Worm (Caenorhabditis elegans) whole organism, late embryonic: Measurements from ENCODE around the gene pod-1.

Experiments
- C08G9.2 ChIP-seq: sonication (generic microtip); optimal IDR thresholded peaks from 2 replicates; lab custom pipeline; 2016; ENCODE audit warnings: mild to moderate bottlenecking, missing genetic modification characterization, moderate library complexity, missing compliant biosample characterization
- F13H6.1 ChIP-seq: sonication (generic microtip); optimal IDR thresholded peaks from 2 replicates; lab custom pipeline; 2016; ENCODE audit warnings: missing genetic modification characterization, missing compliant biosample characterization
- K02D7.2 ChIP-seq: sonication (generic microtip); optimal IDR thresholded peaks from 2 replicates; lab custom pipeline; 2017; ENCODE audit warnings: mild to moderate bottlenecking, missing genetic modification characterization, missing compliant biosample characterization
- K09A11.1 ChIP-seq: sonication (generic microtip); optimal IDR thresholded peaks from 2 replicates; lab custom pipeline; 2017; ENCODE audit warnings: antibody characterized with exemption, mild to moderate bottlenecking, missing genetic modification characterization, missing compliant biosample characterization; ENCODE audit not compliant: insufficient read depth
- ahr-1 ChIP-seq: sonication (generic microtip); optimal IDR thresholded peaks from 2 replicates; lab custom pipeline; 2016; ENCODE audit warnings: missing genetic modification characterization, missing compliant biosample characterization
- ceh-14 ChIP-seq: sonication (generic microtip); optimal IDR thresholded peaks from 2 replicates; lab custom pipeline; 2016; ENCODE audit warnings: missing genotype, missing genetic modification characterization, missing compliant biosample characterization
- ceh-2 ChIP-seq: sonication (generic microtip); optimal IDR thresholded peaks from 2 replicates; lab custom pipeline; 2016; ENCODE audit warnings: missing genotype, missing genetic modification characterization, missing compliant biosample characterization
- ceh-22 ChIP-seq: sonication (generic microtip); optimal IDR thresholded peaks from 2 replicates; lab custom pipeline; 2017; ENCODE audit warnings: missing biosample characterization, missing genetic modification characterization
- ceh-24 ChIP-seq: sonication (generic microtip); optimal IDR thresholded peaks from 2 replicates; lab custom pipeline; 2016; ENCODE audit warnings: mild to moderate bottlenecking, missing genetic modification characterization, missing compliant biosample characterization
- ceh-30 ChIP-seq: fragments of 150-350 bp; optimal IDR thresholded peaks from 2 replicates; lab custom pipeline; 2014; ENCODE audit warnings: missing biosample characterization, missing genetic modification characterization
- ceh-45 ChIP-seq: fragments of 200-800 bp; sonication (Bioruptor generic); IDR thresholded peaks from 2 replicates; pipeline ENCODE4 v1.3.6; 2022; ENCODE audit warnings: missing genetic modification reagents, missing genetic modification characterization, missing compliant biosample characterization
- ceh-6 ChIP-seq: fragments of 200-800 bp; sonication (Bioruptor generic); optimal IDR thresholded peaks from 2 replicates; lab custom pipeline; 2018; ENCODE audit warnings: mild to moderate bottlenecking, missing genetic modification characterization, missing compliant biosample characterization
- ceh-9 ChIP-seq: sonication (generic microtip); optimal IDR thresholded peaks from 2 replicates; lab custom pipeline; 2016; ENCODE audit warnings: mild to moderate bottlenecking, missing genetic modification characterization, inconsistent platforms, missing compliant biosample characterization
- dve-1 ChIP-seq: sonication (generic microtip); optimal IDR thresholded peaks from 2 replicates; lab custom pipeline; 2017; ENCODE audit warnings: antibody characterized with exemption, mild to moderate bottlenecking, missing genetic modification characterization, missing compliant biosample characterization
- elt-2 ChIP-seq: sonication (generic microtip); optimal IDR thresholded peaks from 2 replicates; lab custom pipeline; 2016; ENCODE audit warnings: missing genetic modification reagents, missing genetic modification characterization, missing compliant biosample characterization
- elt-4 ChIP-seq: sonication (generic microtip); optimal IDR thresholded peaks from 2 replicates; lab custom pipeline; 2016; ENCODE audit warnings: missing genetic modification characterization, missing compliant biosample characterization
- eyg-1 ChIP-seq: sonication (generic microtip); optimal IDR thresholded peaks from 2 replicates; lab custom pipeline; 2016; ENCODE audit warnings: missing genotype, missing genetic modification characterization, missing compliant biosample characterization
- fax-1 ChIP-seq: sonication (generic microtip); optimal IDR thresholded peaks from 2 replicates; lab custom pipeline; 2016; ENCODE audit warnings: missing genotype, missing genetic modification characterization, missing compliant biosample characterization
- hlh-13 ChIP-seq: fragments of 200-800 bp; sonication (Bioruptor generic); optimal IDR thresholded peaks from 2 replicates; lab custom pipeline; 2018; ENCODE audit warnings: mild to moderate bottlenecking, missing genetic modification characterization, missing compliant biosample characterization
- madf-2 ChIP-seq: sonication (generic microtip); optimal IDR thresholded peaks from 2 replicates; lab custom pipeline; 2017; ENCODE audit warnings: missing genetic modification characterization, missing compliant biosample characterization
- mec-3 ChIP-seq: sonication (generic microtip); optimal IDR thresholded peaks from 2 replicates; lab custom pipeline; 2016; ENCODE audit warnings: borderline replicate concordance, missing genetic modification characterization, missing compliant biosample characterization
- nfya-1 ChIP-seq: sonication (generic microtip); optimal IDR thresholded peaks from 2 replicates; lab custom pipeline; 2017; ENCODE audit warnings: missing genetic modification characterization, mild to moderate bottlenecking, missing compliant biosample characterization, antibody characterized with exemption, moderate library complexity
- nhr-11 ChIP-seq: fragments of 150-350 bp; optimal IDR thresholded peaks from 2 replicates; lab custom pipeline; 2014; ENCODE audit warnings: missing biosample characterization, missing genetic modification characterization
- nhr-232 ChIP-seq: sonication (generic microtip); optimal IDR thresholded peaks from 2 replicates; lab custom pipeline; 2016; ENCODE audit warnings: missing genetic modification characterization, missing compliant biosample characterization
- npax-4 ChIP-seq: sonication (generic microtip); optimal IDR thresholded peaks from 2 replicates; lab custom pipeline; 2016; ENCODE audit warnings: missing genetic modification characterization, missing compliant biosample characterization
- odd-2 ChIP-seq: sonication (generic microtip); optimal IDR thresholded peaks from 2 replicates; lab custom pipeline; 2017; ENCODE audit warnings: antibody characterized with exemption, mild to moderate bottlenecking, missing genetic modification characterization, missing compliant biosample characterization
- pag-3 ChIP-seq: sonication (generic microtip); optimal IDR thresholded peaks from 2 replicates; lab custom pipeline; 2016; ENCODE audit warnings: missing compliant biosample characterization, missing genetic modification characterization, borderline replicate concordance
- pax-1 ChIP-seq: fragments of 150-350 bp; optimal IDR thresholded peaks from 2 replicates; lab custom pipeline; 2014; ENCODE audit warnings: missing biosample characterization, missing genetic modification characterization
- pqm-1 ChIP-seq: sonication (generic microtip); optimal IDR thresholded peaks from 2 replicates; lab custom pipeline; 2016; ENCODE audit warnings: missing genetic modification characterization, missing compliant biosample characterization
- pros-1 ChIP-seq: fragments of 150-350 bp; optimal IDR thresholded peaks from 2 replicates; lab custom pipeline; 2014; ENCODE audit warnings: missing biosample characterization, missing genetic modification reagents, missing genetic modification characterization
- ref-2 ChIP-seq: sonication (generic microtip); optimal IDR thresholded peaks from 2 replicates; lab custom pipeline; 2016; ENCODE audit warnings: missing genetic modification characterization, missing compliant biosample characterization
- rnt-1 ChIP-seq: sonication (generic microtip); optimal IDR thresholded peaks from 2 replicates; lab custom pipeline; 2016; ENCODE audit warnings: missing genetic modification characterization, missing compliant biosample characterization
- sdc-2 ChIP-seq: sonication (generic microtip); optimal IDR thresholded peaks from 2 replicates; lab custom pipeline; 2016; ENCODE audit warnings: missing genotype, missing genetic modification characterization, missing compliant biosample characterization
- sox-4 ChIP-seq: sonication (generic microtip); optimal IDR thresholded peaks from 2 replicates; lab custom pipeline; 2017; ENCODE audit warnings: mild to moderate bottlenecking, missing genetic modification characterization, inconsistent platforms, missing compliant biosample characterization
- tbx-2 ChIP-seq: sonication (generic microtip); optimal IDR thresholded peaks from 2 replicates; lab custom pipeline; 2016; ENCODE audit warnings: missing genetic modification characterization, missing compliant biosample characterization
- ttx-3 ChIP-seq: sonication (generic microtip); optimal IDR thresholded peaks from 2 replicates; lab custom pipeline; 2016; ENCODE audit warnings: missing genetic modification reagents, missing genetic modification characterization, missing compliant biosample characterization
- unc-3 ChIP-seq, 2 experiments: fragments of 200-800 bp in 1 of 2; sonication (Bioruptor generic) in 1 of 2; sonication (generic microtip) in 1 of 2; conservative IDR thresholded peaks in 1 of 2; optimal IDR thresholded peaks in 1 of 2; 2 replicates each; pipeline versions ENCODE4 v1.3.6 to Lab custom; 2016 to 2022; ENCODE audit warnings: missing compliant biosample characterization in 2 of 2, missing genetic modification characterization in 2 of 2, missing genetic modification reagents in 1 of 2
- unc-86 ChIP-seq: sonication (generic microtip); optimal IDR thresholded peaks from 2 replicates; lab custom pipeline; 2016; ENCODE audit warnings: missing genetic modification characterization, missing compliant biosample characterization
- zip-5 ChIP-seq: sonication (generic microtip); optimal IDR thresholded peaks from 2 replicates; lab custom pipeline; 2016; ENCODE audit warnings: missing genetic modification characterization, missing compliant biosample characterization

pod-1 gene

DNA sequence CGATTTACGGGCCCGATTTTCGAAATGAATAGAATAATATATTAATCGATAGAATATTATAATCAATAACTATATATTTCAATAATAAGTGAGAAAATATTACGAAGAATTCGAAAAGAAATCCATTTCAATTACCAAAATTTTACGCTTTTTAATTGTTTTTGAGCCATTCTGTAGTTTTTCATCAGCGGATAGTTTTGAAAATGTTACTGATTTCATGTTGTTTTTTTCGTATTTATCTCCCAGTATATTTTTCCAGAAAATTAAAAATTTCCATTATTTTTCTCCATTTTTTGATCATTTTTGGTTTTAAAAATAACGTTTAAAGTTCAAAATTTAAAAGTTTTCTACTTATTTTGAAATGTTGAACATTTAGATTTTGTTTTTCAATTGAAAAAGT, 18.2 kb downstream of the pod-1 start, which contains the start of gene T28A8.3:
T28A8.3 (plus strand) TSS at position 301 of the 400 bp plus-strand sequence.
- TF ChIP-seq ttx-3 (no peak), K09A11.1 (tag; lab: Kevin White, UChicago) (no peak), fax-1 (tag; lab: Kevin White, UChicago) (no peak), F13H6.1 (tag; lab: Kevin White, UChicago) (no peak), pros-1 (no peak), elt-4 (no peak), eyg-1 (no peak), madf-2 (no peak), ceh-24 (tag; lab: Kevin White, UChicago) (no peak), rnt-1 (tag; lab: Kevin White, UChicago) (no peak), nhr-11 (tag; lab: Kevin White, UChicago) (no peak), pax-1 (tag; lab: Kevin White, UChicago) (no peak), tbx-2 (tag; lab: Kevin White, UChicago) (no peak)

DNA sequence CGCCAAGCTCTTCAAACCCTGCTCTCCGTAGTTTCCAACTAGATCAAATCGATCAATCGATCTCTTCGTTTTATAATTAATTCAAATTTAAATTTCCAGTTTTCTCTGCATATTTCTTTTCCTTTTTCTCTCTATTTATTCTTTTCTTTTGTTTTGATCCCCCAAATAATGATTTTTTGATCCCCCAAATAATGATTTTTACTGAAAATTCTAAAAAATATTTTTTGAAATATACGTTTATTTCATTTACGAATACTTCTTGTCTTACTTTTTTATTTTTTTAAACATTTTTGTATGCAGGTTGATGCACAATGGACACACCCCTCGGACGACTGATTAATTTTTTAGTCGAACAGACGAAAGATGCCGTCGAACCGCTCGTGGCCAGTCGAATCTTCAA, 20.5 kb downstream of the pod-1 start, which contains the start of gene T28A8.4:
T28A8.4 (plus strand) TSS at position 301 of the 400 bp plus-strand sequence.
- TF ChIP-seq ceh-14 (tag; lab: Kevin White, UChicago): no peak
- TF ChIP-seq madf-2: no peak
- TF ChIP-seq nhr-232: no peak
- no peak for TF ChIP-seq F13H6.1 (tag; lab: Kevin White, UChicago)
- TF ChIP-seq unc-86 (tag; lab: Kevin White, UChicago): no peak
- TF ChIP-seq sdc-2 (tag; lab: Kevin White, UChicago): no peak
- TF ChIP-seq K02D7.2: no peak
- no peak for TF ChIP-seq odd-2 (tag; lab: Kevin White, UChicago)
- no peak for TF ChIP-seq ceh-6 (GFP tag; lab: Kevin White, UChicago)
- TF ChIP-seq C08G9.2 (tag; lab: Kevin White, UChicago): no peak
- TF ChIP-seq npax-4: no peak
- no peak for TF ChIP-seq pag-3 (tag; lab: Kevin White, UChicago)
- no peak for TF ChIP-seq ceh-9 (tag; lab: Kevin White, UChicago)
- TF ChIP-seq ceh-2 (tag; lab: Kevin White, UChicago): no peak
- no peak for TF ChIP-seq hlh-13 (GFP tag; lab: Kevin White, UChicago)

DNA sequence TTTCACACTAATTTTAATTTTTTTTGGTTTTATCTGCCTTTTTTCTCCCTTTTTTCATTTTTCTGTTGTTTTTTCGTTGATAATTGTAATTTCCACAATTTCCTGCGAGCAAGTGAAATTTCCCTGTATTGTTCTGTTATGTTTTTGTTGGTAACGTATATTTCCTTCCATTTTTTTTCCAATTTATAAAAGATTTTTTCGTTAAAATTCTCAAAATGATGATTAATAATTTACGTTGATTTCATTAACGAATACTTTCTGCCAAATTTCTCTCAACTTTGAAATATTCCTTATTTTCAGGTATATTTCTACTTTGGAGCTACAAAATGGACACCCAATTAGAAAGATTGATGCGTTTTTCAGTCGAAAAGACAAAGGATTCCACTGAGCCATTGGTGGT, 21.4 kb downstream of the pod-1 start, which contains the start of gene T28A8.8:
T28A8.8 (plus strand) TSS at position 301 of the 400 bp plus-strand sequence.
- TF ChIP-seq ceh-45 (no peak), mec-3 (tag; lab: Kevin White, UChicago) (no peak), unc-3 (GFP tag; conservative IDR thresholded peaks at IDR 0.05; lab: Robert Waterston, UW) (no peak), unc-3 (tag; optimal IDR thresholded peaks at IDR 0.05; lab: Kevin White, UChicago) (no peak), ahr-1 (tag; lab: Kevin White, UChicago) (no peak), ceh-30 (tag; lab: Kevin White, UChicago) (no peak), tbx-2 (tag; lab: Kevin White, UChicago) (no peak), pqm-1 (tag; lab: Kevin White, UChicago) (no peak), ceh-14 (tag; lab: Kevin White, UChicago) (no peak), pros-1 (no peak), nfya-1 (no peak), pag-3 (tag; lab: Kevin White, UChicago) (no peak), zip-5 (tag; lab: Kevin White, UChicago) (no peak), dve-1 (tag; lab: Kevin White, UChicago) (no peak), ref-2 (tag; lab: Kevin White, UChicago) (no peak), elt-4 (no peak), sox-4 (no peak), elt-2 (tag; lab: Kevin White, UChicago) (no peak), ceh-22 (tag; lab: Kevin White, UChicago) (no peak)
